Worm (Caenorhabditis elegans): ENCODE measurements around the gene scp-1.

scp-1 gene

DNA sequence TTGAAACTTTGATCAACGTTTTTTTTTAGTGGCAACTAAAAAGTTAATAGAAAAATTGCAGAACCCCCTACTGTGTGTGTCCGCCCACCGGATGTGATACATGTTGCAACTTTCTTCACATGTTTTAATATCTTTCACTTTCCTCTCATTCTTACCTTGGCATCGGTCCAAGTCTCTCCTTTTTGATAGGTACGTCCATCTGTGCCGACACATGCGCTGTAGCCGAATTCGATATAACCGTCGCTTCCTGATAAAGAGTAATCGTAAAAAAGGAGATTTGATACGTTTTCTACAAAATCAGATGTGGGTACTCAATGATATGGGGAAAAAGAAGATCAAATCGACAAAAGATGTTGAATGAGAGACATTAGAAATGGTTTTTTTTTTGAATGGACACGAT, 11.3 kb downstream of the scp-1 start:
- no peak for TF ChIP-seq snpc-4 (tag; optimal IDR thresholded peaks at IDR 0.05)
- TF ChIP-seq unc-62 (GFP tag; optimal IDR thresholded peaks at IDR 0.05) = no peak
- TF ChIP-seq hmg-11 (tag; optimal IDR thresholded peaks at IDR 0.05) = no peak
- no peak for TF ChIP-seq elt-2 (tag; optimal IDR thresholded peaks at IDR 0.05)
- no peak for TF ChIP-seq ztf-4 (tag; optimal IDR thresholded peaks at IDR 0.05)
- TF ChIP-seq nhr-77 (tag; optimal IDR thresholded peaks at IDR 0.05) = no peak
- no peak for TF ChIP-seq zag-1 (tag; optimal IDR thresholded peaks at IDR 0.05)
- no peak for TF ChIP-seq aly-2 (tag; optimal IDR thresholded peaks at IDR 0.05)
- TF ChIP-seq pha-4 (tag; optimal IDR thresholded peaks at IDR 0.05) = no peak
- TF ChIP-seq lsy-12 (tag; optimal IDR thresholded peaks at IDR 0.05) = no peak
- no peak for TF ChIP-seq fkh-2 (tag; optimal IDR thresholded peaks at IDR 0.05)
- TF ChIP-seq ama-1 (optimal IDR thresholded peaks at IDR 0.05) = no peak
- no peak for TF ChIP-seq lin-39 (tag; optimal IDR thresholded peaks at IDR 0.05)
- no peak for TF ChIP-seq ceh-16 (tag; optimal IDR thresholded peaks at IDR 0.05)
- TF ChIP-seq daf-12 (tag; optimal IDR thresholded peaks at IDR 0.05) = no peak
- TF ChIP-seq nhr-67 (tag; optimal IDR thresholded peaks at IDR 0.05) = no peak
- no peak for TF ChIP-seq ceh-82 (tag; optimal IDR thresholded peaks at IDR 0.05)
- no peak for TF ChIP-seq nhr-25 (tag; optimal IDR thresholded peaks at IDR 0.05)

DNA sequence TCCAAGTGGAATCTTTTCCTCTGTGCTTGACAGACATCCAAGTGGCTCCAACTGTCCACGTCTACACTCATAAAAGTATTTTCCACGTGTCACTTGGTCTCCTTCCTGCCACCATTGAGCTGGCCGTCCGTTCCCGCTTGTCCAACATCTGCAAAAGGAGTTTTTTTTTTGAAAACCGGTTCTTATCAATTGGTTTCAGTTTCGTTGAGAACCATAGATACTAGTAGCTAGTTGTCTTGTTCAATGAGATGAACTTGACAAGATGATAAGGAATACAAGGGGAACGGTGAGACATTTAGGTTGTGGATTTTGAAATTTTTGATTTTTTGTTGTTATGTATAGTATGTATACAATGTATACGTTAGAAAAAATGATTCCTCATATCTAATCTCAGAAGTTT, 12.0 kb downstream of the scp-1 start:
- TF ChIP-seq fkh-2 (tag; optimal IDR thresholded peaks at IDR 0.05) (no peak), hmg-11 (tag; optimal IDR thresholded peaks at IDR 0.05) (no peak), nhr-25 (tag; optimal IDR thresholded peaks at IDR 0.05) (no peak), egl-5 (tag; optimal IDR thresholded peaks at IDR 0.05) (no peak), lsy-12 (tag; optimal IDR thresholded peaks at IDR 0.05) (no peak), ceh-28 (tag; optimal IDR thresholded peaks at IDR 0.05) (no peak), unc-62 (GFP tag; optimal IDR thresholded peaks at IDR 0.05) (no peak), ztf-11 (tag; optimal IDR thresholded peaks at IDR 0.05) (no peak), lin-15B (tag; optimal IDR thresholded peaks at IDR 0.05) (no peak), nhr-11 (tag; optimal IDR thresholded peaks at IDR 0.05) (no peak), nhr-67 (tag; optimal IDR thresholded peaks at IDR 0.05) (no peak), ztf-4 (tag; optimal IDR thresholded peaks at IDR 0.05) (no peak), nhr-77 (tag; optimal IDR thresholded peaks at IDR 0.05) (no peak), pha-4 (tag; optimal IDR thresholded peaks at IDR 0.05) (no peak), elt-3 (tag; optimal IDR thresholded peaks at IDR 0.05) (no peak), daf-12 (tag; optimal IDR thresholded peaks at IDR 0.05) (no peak), zag-1 (tag; optimal IDR thresholded peaks at IDR 0.05) (no peak), fkh-10 (GFP tag; optimal IDR thresholded peaks at IDR 0.05) (no peak), skn-1 (tag; optimal IDR thresholded peaks at IDR 0.05) (no peak)

DNA sequence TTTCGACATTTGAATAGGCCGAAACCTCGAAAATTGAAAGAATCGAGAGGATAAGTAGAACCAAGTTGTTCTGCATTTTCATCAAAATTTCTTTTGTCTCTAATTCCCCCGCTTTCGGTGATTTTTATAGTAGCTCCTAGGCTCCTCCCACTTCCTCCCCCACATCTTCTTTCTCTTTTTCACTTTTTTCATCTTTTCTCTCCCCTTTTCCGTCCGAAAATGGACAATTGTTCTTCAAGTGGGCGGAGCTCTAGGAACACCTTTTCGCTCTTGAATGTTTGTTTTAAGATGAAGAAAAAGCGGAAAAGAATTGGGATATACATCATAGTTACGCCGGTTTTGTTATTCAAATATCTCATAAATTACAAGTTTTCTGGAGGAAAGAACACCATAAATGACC, 12.7 kb downstream of the scp-1 start, which contains the start of gene F42A8.1:
TSS of gene F42A8.1 (minus strand) at position 101 of the 400 bp plus-strand sequence.
- TF ChIP-seq fkh-2 (tag; optimal IDR thresholded peaks at IDR 0.05) (no peak), egl-27 (tag; optimal IDR thresholded peaks at IDR 0.05) (no peak), ceh-82 (tag; optimal IDR thresholded peaks at IDR 0.05) (no peak), fos-1 (tag; optimal IDR thresholded peaks at IDR 0.05) (no peak), nfya-1 (tag; optimal IDR thresholded peaks at IDR 0.05; ENCODE audit: insufficient read depth) (no peak)

- TF ChIP-seq skn-1 (tag; optimal IDR thresholded peaks at IDR 0.05) (no peak), lsy-12 (tag; optimal IDR thresholded peaks at IDR 0.05) (no peak), nhr-77 (tag; optimal IDR thresholded peaks at IDR 0.05) (no peak), nhr-25 (tag; optimal IDR thresholded peaks at IDR 0.05) (no peak), fkh-10 (GFP tag; optimal IDR thresholded peaks at IDR 0.05) (no peak)
Measured at ce11 chrII:9347444-9347843, 13.6 kb downstream of the scp-1 start.

DNA sequence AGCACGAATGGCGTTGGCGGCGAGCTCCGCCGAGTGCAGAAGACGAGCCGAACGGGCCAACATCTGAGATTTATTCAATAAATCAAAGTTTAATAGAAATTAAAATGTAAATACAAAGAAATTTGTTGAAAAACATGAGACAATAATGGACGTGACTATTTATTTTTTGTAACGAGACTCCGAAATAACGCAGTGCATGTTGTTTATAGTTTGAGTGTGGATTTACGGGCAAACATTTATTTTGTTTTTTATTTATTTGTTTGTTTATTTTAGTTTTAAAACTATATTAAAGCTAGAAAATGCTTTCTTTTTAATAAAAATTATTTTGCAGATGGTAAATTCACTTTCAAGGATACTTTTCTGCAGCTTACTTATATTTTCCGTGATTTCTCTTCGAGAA, 18.9 kb downstream of the scp-1 start, which contains the start of the genes sdhb-1 and cup-15:
TSS of gene sdhb-1 (minus strand) at position 63 of the 400 bp plus-strand sequence.
TSS of gene cup-15 (plus strand) at position 332 of the 400 bp plus-strand sequence.
- TF ChIP-seq pha-4 (tag; optimal IDR thresholded peaks at IDR 0.05) (peak; percentile 79), nhr-67 (tag; optimal IDR thresholded peaks at IDR 0.05) (no peak), nfya-1 (tag; optimal IDR thresholded peaks at IDR 0.05; ENCODE audit: insufficient read depth) (peak; percentile 3), sea-2 (GFP tag; optimal IDR thresholded peaks at IDR 0.05) (no peak), skn-1 (tag; optimal IDR thresholded peaks at IDR 0.05) (no peak), hmg-11 (tag; optimal IDR thresholded peaks at IDR 0.05) (peak; percentile 24), R02D3.7 (tag; optimal IDR thresholded peaks at IDR 0.05) (peak; percentile 75), nhr-23 (tag; optimal IDR thresholded peaks at IDR 0.05) (no peak), elt-2 (tag; optimal IDR thresholded peaks at IDR 0.05) (peak; percentile 9), ceh-28 (tag; optimal IDR thresholded peaks at IDR 0.05) (no peak), fos-1 (tag; optimal IDR thresholded peaks at IDR 0.05) (no peak)
